Worm (Caenorhabditis elegans) whole organism, early embryonic: ENCODE measurements around the gene R02E4.1.

Source experiments
- aly-1 ChIP-seq: sonication (generic microtip); optimal IDR thresholded peaks from 2 replicates; lab custom pipeline; 2016; ENCODE audit warnings: missing genetic modification characterization, missing compliant biosample characterization
- ama-1 ChIP-seq: fragments of 150-350 bp; optimal IDR thresholded peaks from 2 replicates; lab custom pipeline; 2014
- ceh-13 ChIP-seq: fragments of 200-800 bp; sonication (Bioruptor generic); optimal IDR thresholded peaks from 2 replicates; lab custom pipeline; 2018; ENCODE audit warnings: mild to moderate bottlenecking, missing genetic modification characterization, missing compliant biosample characterization
- ceh-36 ChIP-seq: sonication (generic microtip); optimal IDR thresholded peaks from 2 replicates; lab custom pipeline; 2016; ENCODE audit warnings: missing genetic modification characterization, inconsistent platforms, missing compliant biosample characterization
- flt-1 ChIP-seq: fragments of 200-800 bp; sonication (Bioruptor generic); IDR thresholded peaks from 2 replicates; pipeline ENCODE4 v1.3.6; 2022; ENCODE audit warnings: missing genetic modification characterization, missing compliant biosample characterization
- hmbx-1 ChIP-seq: sonication (generic microtip); optimal IDR thresholded peaks from 2 replicates; lab custom pipeline; 2016; ENCODE audit warnings: mild to moderate bottlenecking, missing genetic modification characterization, missing compliant biosample characterization
- tra-4 ChIP-seq: sonication (generic microtip); optimal IDR thresholded peaks from 2 replicates; lab custom pipeline; 2017; ENCODE audit warnings: missing genetic modification characterization, missing compliant biosample characterization

DNA sequence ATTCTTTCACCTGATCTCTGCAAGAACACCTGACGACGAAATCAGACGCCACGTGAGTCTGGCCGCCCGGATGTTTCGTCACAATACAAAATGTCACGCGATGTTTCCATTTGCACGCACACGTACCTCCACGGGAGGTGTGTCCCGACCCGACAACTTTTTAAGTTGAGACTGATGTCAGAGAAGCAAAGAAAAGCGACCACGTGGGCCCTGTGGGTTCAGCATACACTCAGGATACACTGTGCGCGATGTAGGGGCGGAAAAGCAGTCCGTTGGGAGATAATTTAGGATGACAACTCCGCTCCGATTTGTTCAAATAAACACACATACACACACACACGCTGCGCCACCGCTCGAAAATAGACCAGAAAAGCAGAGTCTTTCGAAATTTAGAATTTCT lies 37.9 kb upstream of the R02E4.1 start:
- TF ChIP-seq aly-1 (tag; lab: Kevin White, UChicago) (no peak), tra-4 (no peak), ceh-36 (tag; lab: Kevin White, UChicago) (no peak), ama-1 (lab: Kevin White, UChicago) (no peak), flt-1 (no peak), hmbx-1 (no peak), ceh-13 (GFP tag; lab: Kevin White, UChicago) (no peak)
